Worm (Caenorhabditis elegans) whole organism, midembryonic: ENCODE data around the gene F45E6.1.

Source experiments
- T22C8.4 ChIP-seq: fragments of 200-800 bp; sonication (Bioruptor generic); IDR thresholded peaks from 2 replicates; pipeline ENCODE4 v1.3.6; 2022; ENCODE audit warnings: missing genetic modification characterization, missing compliant biosample characterization
- cog-1 ChIP-seq: sonication (generic microtip); optimal IDR thresholded peaks from 2 replicates; lab custom pipeline; 2016; ENCODE audit warnings: missing genetic modification characterization, missing compliant biosample characterization
- flt-1 ChIP-seq: fragments of 200-800 bp; sonication (Bioruptor generic); IDR thresholded peaks from 2 replicates; pipeline ENCODE4 v1.3.6; 2022; ENCODE audit warnings: missing genetic modification characterization, missing compliant biosample characterization
- klf-2 ChIP-seq: fragments of 200-800 bp; sonication (Bioruptor generic); conservative IDR thresholded peaks from 2 replicates; pipeline ENCODE4 v1.3.6; 2022; ENCODE audit warnings: missing genetic modification reagents, missing genetic modification characterization, missing compliant biosample characterization
- med-1 ChIP-seq: sonication (generic microtip); optimal IDR thresholded peaks from 2 replicates; lab custom pipeline; 2017; ENCODE audit warnings: missing genetic modification characterization, mild to moderate bottlenecking, missing compliant biosample characterization, antibody characterized with exemption, missing genetic modification reagents; ENCODE audit not compliant: insufficient read depth
- ref-1 ChIP-seq: fragments of 200-800 bp; sonication (Bioruptor generic); conservative IDR thresholded peaks from 2 replicates; pipeline ENCODE4 v1.3.6; 2022; ENCODE audit warnings: missing genetic modification reagents, missing genetic modification characterization, missing compliant biosample characterization
- tab-1 ChIP-seq: fragments of 200-800 bp; sonication (Bioruptor generic); IDR thresholded peaks from 2 replicates; pipeline ENCODE4 v1.3.6; 2022; ENCODE audit warnings: missing genetic modification characterization, missing compliant biosample characterization
- ztf-23 ChIP-seq: fragments of 200-800 bp; sonication (Bioruptor generic); IDR thresholded peaks from 2 replicates; pipeline ENCODE4 v1.3.6; 2022; ENCODE audit warnings: missing genetic modification reagents, missing genetic modification characterization, missing compliant biosample characterization
- ztf-29 ChIP-seq: fragments of 200-800 bp; sonication (Bioruptor generic); IDR thresholded peaks from 2 replicates; pipeline ENCODE4 v1.3.6; 2022; ENCODE audit warnings: missing genetic modification reagents, missing genetic modification characterization, missing compliant biosample characterization

The F45E6.1 gene

DNA sequence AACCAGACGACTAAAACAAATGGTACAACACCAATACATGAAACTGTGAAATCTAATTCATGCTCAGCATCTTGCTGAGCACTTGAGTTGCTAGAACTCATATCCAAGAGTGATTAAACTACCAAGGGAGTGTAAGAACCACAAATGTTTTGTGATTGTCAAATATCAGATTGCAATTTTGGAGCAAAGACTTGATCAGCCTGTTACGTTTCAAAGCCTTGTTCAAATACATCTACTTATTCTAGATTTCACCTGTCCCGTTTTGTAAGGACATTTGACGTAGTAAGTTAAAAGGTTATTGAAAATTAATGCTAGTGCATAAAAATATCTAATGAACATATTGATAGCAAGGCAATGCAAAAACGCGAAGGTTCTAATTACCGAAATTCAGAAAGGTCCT is at the start of gene F45E6.1:
TSS of gene F45E6.1 (minus strand) at position 101 of the 400 bp plus-strand sequence.
- TF ChIP-seq tab-1: no peak
- no peak for TF ChIP-seq ref-1 (GFP tag; lab: Robert Waterston, UW)
- TF ChIP-seq med-1 (GFP tag; lab: Kevin White, UChicago): no peak
- no peak for TF ChIP-seq klf-2 (GFP tag; lab: Robert Waterston, UW)
- TF ChIP-seq flt-1 (GFP tag; lab: Robert Waterston, UW): no peak
- no peak for TF ChIP-seq ztf-23
- TF ChIP-seq cog-1: no peak
- TF ChIP-seq ztf-29: no peak

DNA sequence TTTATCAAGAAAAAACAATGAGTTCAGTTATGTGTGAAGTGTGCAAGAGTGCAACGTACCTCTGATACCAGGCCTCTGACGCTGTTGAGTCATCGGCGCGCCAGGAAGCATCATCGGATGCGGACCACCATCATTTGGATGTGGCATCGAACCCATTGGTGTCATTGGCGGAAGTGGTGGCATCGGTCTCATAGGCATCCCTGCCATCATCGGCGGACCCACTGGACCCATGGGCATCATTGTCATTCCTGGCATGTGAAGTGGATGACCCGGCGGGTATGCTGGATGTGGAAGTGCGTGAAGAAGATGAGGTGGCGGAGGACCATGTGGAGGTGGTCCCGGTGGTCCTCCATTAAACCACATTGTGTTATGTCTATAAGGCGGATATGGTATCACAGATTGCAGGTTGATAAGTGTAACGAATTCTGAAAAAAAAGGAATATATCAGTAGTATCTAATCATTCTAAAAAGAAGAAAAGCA is 48.2 kb upstream of the F45E6.1 start, which contains the start of gene scd-1:
TSS of gene scd-1 (minus strand) at position 431 of the 481 bp plus-strand sequence.
- TF ChIP-seq ref-1 (GFP tag; lab: Robert Waterston, UW) (no peak), flt-1 (GFP tag; lab: Robert Waterston, UW) (no peak), ztf-29 (no peak), tab-1 (no peak), klf-2 (GFP tag; lab: Robert Waterston, UW) (no peak), ztf-23 (no peak)

DNA sequence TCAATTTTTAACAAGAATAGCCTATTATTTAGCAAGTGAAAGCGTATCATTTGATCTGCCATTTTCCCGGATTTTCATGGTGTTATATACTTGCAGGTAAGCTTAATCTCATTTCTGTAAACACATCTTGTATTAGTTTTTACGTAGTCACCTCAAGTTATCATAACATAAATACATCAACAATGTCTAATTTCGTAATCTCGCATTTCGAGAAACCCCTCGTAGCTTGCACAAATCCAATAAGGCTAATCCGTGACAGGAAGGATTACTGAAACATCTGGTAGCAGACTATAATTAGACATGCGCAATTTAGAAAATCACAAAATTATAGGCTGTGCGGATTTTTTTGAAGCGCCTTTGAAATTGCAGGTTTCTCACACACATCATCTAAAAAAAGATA is 47.3 kb upstream of the F45E6.1 start:
- TF ChIP-seq ztf-23 (no peak), tab-1 (no peak), T22C8.4 (no peak), klf-2 (GFP tag; lab: Robert Waterston, UW) (no peak), ref-1 (GFP tag; lab: Robert Waterston, UW) (no peak), cog-1 (no peak), flt-1 (GFP tag; lab: Robert Waterston, UW) (no peak), med-1 (GFP tag; lab: Kevin White, UChicago) (no peak), ztf-29 (no peak)

- TF ChIP-seq klf-2 (GFP tag; lab: Robert Waterston, UW): no peak
- TF ChIP-seq cog-1: no peak
- TF ChIP-seq flt-1 (GFP tag; lab: Robert Waterston, UW): no peak
- no peak for TF ChIP-seq med-1 (GFP tag; lab: Kevin White, UChicago)
- TF ChIP-seq tab-1: no peak
- TF ChIP-seq ref-1 (GFP tag; lab: Robert Waterston, UW): no peak
- TF ChIP-seq ztf-23: no peak
- TF ChIP-seq T22C8.4: no peak
- no peak for TF ChIP-seq ztf-29
Measured at ce11 chrX:12523071-12523483, 45.8 kb upstream of the F45E6.1 start.

DNA sequence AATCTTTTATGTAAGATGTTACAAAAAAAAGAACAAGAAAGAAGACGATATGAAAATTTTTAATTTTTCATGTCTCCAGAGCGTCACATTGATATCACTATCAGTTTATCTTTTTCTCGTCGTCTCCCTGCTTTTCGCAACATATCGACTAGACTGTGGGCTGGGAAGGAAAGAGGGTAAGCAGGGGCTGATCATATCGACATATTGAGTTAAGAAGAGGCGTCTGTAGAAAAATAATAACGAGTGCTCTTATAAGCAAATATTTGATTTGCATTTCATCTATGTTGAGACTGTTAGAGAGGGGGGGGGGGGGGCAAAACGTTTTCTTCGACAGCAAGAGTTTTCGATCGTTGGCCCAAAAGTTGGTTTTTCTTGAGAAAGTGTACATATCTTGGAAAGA is 41.7 kb upstream of the F45E6.1 start:
- TF ChIP-seq med-1 (GFP tag; lab: Kevin White, UChicago) (no peak), ztf-23 (no peak), tab-1 (no peak), cog-1 (no peak), klf-2 (GFP tag; lab: Robert Waterston, UW) (no peak), flt-1 (GFP tag; lab: Robert Waterston, UW) (no peak), T22C8.4 (no peak), ztf-29 (no peak)

DNA sequence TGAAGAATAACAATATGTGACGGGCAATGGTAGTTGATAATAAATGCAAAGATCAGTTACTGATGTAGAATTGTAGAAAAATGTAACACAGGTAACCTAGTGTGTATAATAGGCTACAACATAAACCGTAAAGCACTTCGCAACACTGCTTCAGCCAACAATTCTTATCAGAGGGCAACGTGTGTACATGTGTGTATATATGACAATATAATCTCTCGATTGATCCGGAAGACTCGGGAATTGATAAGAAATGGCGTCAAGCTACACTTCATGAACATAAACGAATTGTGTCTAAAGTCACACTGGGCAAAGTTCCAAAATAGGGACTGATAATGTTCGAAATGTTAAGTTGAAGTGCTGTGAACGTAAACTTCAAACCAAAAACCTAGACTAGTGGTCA is 41.2 kb upstream of the F45E6.1 start:
- TF ChIP-seq tab-1: no peak
- no peak for TF ChIP-seq T22C8.4
- TF ChIP-seq klf-2 (GFP tag; lab: Robert Waterston, UW): no peak
- TF ChIP-seq ztf-23: no peak
- no peak for TF ChIP-seq ref-1 (GFP tag; lab: Robert Waterston, UW)
- no peak for TF ChIP-seq ztf-29
- TF ChIP-seq flt-1 (GFP tag; lab: Robert Waterston, UW): no peak
- no peak for TF ChIP-seq cog-1
- no peak for TF ChIP-seq med-1 (GFP tag; lab: Kevin White, UChicago)

- TF ChIP-seq flt-1 (GFP tag; lab: Robert Waterston, UW) (no peak), med-1 (GFP tag; lab: Kevin White, UChicago) (no peak), ztf-23 (no peak), klf-2 (GFP tag; lab: Robert Waterston, UW) (no peak), tab-1 (no peak), ztf-29 (no peak), cog-1 (no peak), ref-1 (GFP tag; lab: Robert Waterston, UW) (no peak), T22C8.4 (no peak)
Measured at ce11 chrX:12517886-12518285, 40.6 kb upstream of the F45E6.1 start.

DNA sequence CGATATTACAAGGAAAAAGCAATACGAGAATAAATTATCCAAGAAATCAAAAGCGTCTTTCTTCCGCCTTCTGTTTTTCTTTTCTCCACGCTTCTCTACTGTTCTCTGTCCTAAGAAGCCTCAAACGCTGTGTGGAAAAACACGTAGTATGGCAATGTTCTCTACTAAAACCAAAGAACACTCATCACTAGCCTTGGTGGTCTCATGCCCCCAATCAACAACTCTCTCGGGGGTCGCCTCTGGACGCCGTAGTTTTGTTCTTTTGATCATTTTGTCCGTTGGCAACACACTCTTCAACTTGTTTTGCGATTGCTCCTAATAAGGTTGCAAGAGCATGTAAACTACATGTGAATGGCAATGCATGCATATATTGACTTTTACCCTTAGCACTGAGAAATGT is 40.1 kb upstream of the F45E6.1 start:
- no peak for TF ChIP-seq ztf-23
- TF ChIP-seq ref-1 (GFP tag; lab: Robert Waterston, UW): no peak
- TF ChIP-seq cog-1: no peak
- TF ChIP-seq tab-1: no peak
- TF ChIP-seq flt-1 (GFP tag; lab: Robert Waterston, UW): no peak
- no peak for TF ChIP-seq T22C8.4
- no peak for TF ChIP-seq ztf-29

DNA sequence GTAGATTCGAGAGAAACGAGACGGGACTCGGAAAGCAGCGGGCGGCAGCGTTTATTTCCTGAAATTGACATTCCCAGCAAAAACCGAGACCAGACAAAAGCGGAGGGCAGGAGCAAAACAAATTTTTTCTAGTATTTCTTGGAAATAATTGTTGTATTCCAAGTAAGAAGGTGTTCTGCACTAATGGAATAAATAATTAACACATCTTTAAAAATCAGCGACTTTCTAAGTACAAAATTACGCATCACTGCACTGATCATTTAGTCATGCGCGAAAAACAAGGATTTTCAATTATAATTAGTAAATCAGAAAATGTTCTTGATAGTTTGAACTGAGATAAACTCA is 39.2 kb upstream of the F45E6.1 start:
- TF ChIP-seq flt-1 (GFP tag; lab: Robert Waterston, UW) (no peak), ztf-23 (no peak), tab-1 (no peak)

- TF ChIP-seq med-1 (GFP tag; lab: Kevin White, UChicago) (no peak), ztf-29 (no peak), tab-1 (no peak), flt-1 (GFP tag; lab: Robert Waterston, UW) (no peak), cog-1 (no peak), ztf-23 (no peak), klf-2 (GFP tag; lab: Robert Waterston, UW) (no peak)
Measured at ce11 chrX:12515596-12516481, 38.6 kb upstream of the F45E6.1 start.
